Fruit fly (Drosophila melanogaster) whole organism, embryonic: ENCODE measurements around the gene Polr2F.

ENCODE experiments used
- Abd-B ChIP-seq: fragments of 200-800 bp; sonication (Bioruptor generic); optimal IDR thresholded peaks from 2 replicates; lab custom pipeline; 2018; ENCODE audit warnings: missing biosample characterization, mild to moderate bottlenecking, missing genetic modification characterization, moderate library complexity
- Blimp-1 ChIP-seq: fragments of 200-800 bp; sonication (Bioruptor generic); optimal IDR thresholded peaks from 3 replicates; lab custom pipeline; 2018; ENCODE audit warnings: missing biosample characterization, missing genetic modification characterization, mild to moderate bottlenecking, moderate library complexity, missing genetic modification reagents
- BtbVII ChIP-seq: fragments of 200-800 bp; sonication (Bioruptor generic); optimal IDR thresholded peaks from 3 replicates; lab custom pipeline; 2017; ENCODE audit warnings: missing biosample characterization, mild to moderate bottlenecking, missing genetic modification characterization
- CG12391 ChIP-seq: fragments of 200-800 bp; sonication (Bioruptor generic); optimal IDR thresholded peaks from 3 replicates; lab custom pipeline; 2018; ENCODE audit warnings: missing biosample characterization, mild to moderate bottlenecking, missing genetic modification characterization, moderate library complexity
- CG12744 ChIP-seq: fragments of 200-800 bp; sonication (Bioruptor generic); optimal IDR thresholded peaks from 2 replicates; lab custom pipeline; 2016; ENCODE audit warnings: missing biosample characterization, missing genetic modification characterization
- CG12942 ChIP-seq: fragments of 200-800 bp; sonication (Bioruptor generic); optimal IDR thresholded peaks from 3 replicates; lab custom pipeline; 2016; ENCODE audit warnings: missing biosample characterization, missing genetic modification characterization
- CG13296 ChIP-seq: fragments of 200-800 bp; sonication (Bioruptor generic); optimal IDR thresholded peaks from 3 replicates; lab custom pipeline; 2018; ENCODE audit warnings: missing biosample characterization, mild to moderate bottlenecking, missing genetic modification characterization
- CG13775 ChIP-seq: fragments of 200-800 bp; sonication (Bioruptor generic); optimal IDR thresholded peaks from 3 replicates; lab custom pipeline; 2017; ENCODE audit warnings: missing biosample characterization, mild to moderate bottlenecking, missing genetic modification characterization
- CG15514 ChIP-seq: fragments of 200-800 bp; sonication (Bioruptor generic); optimal IDR thresholded peaks from 3 replicates; lab custom pipeline; 2017; ENCODE audit warnings: missing biosample characterization, missing genetic modification characterization, mild to moderate bottlenecking, moderate library complexity, missing genetic modification reagents
- CG1647 ChIP-seq: fragments of 200-800 bp; sonication (Bioruptor generic); optimal IDR thresholded peaks from 3 replicates; lab custom pipeline; 2016; ENCODE audit warnings: missing biosample characterization, missing genetic modification characterization
- CG17568 ChIP-seq: fragments of 200-800 bp; sonication (Bioruptor generic); optimal IDR thresholded peaks from 2 replicates; lab custom pipeline; 2018; ENCODE audit warnings: missing biosample characterization, mild to moderate bottlenecking, missing genetic modification characterization, moderate library complexity
- CG2678 ChIP-seq: fragments of 200-800 bp; sonication (Bioruptor generic); optimal IDR thresholded peaks from 3 replicates; lab custom pipeline; 2019; ENCODE audit warnings: missing biosample characterization, mild to moderate bottlenecking, missing genetic modification characterization, moderate library complexity
- CG34376 ChIP-seq: fragments of 200-800 bp; sonication (Bioruptor generic); optimal IDR thresholded peaks from 2 replicates; lab custom pipeline; 2018; ENCODE audit warnings: missing biosample characterization, mild to moderate bottlenecking, missing genetic modification characterization
- CG3995 ChIP-seq: fragments of 200-800 bp; sonication (Bioruptor generic); optimal IDR thresholded peaks from 3 replicates; lab custom pipeline; 2016; ENCODE audit warnings: missing biosample characterization, missing genetic modification characterization
- CG7987 ChIP-seq: fragments of 200-800 bp; sonication (Bioruptor generic); optimal IDR thresholded peaks from 2 replicates; lab custom pipeline; 2018; ENCODE audit warnings: missing biosample characterization, mild to moderate bottlenecking, missing genetic modification characterization, moderate library complexity
- CG9215 ChIP-seq: fragments of 200-800 bp; sonication (Bioruptor generic); IDR thresholded peaks from 2 replicates; pipeline ENCODE4 v1.3.6; 2022; ENCODE audit warnings: missing biosample characterization, missing genetic modification characterization
- CG9437 ChIP-seq: fragments of 200-800 bp; sonication (Bioruptor generic); optimal IDR thresholded peaks from 2 replicates; lab custom pipeline; 2018; ENCODE audit warnings: missing biosample characterization, mild to moderate bottlenecking, missing genetic modification characterization
- CG9932 ChIP-seq: fragments of 200-800 bp; sonication (Bioruptor generic); IDR thresholded peaks from 2 replicates; pipeline ENCODE4 v1.3.6; 2022; ENCODE audit warnings: missing biosample characterization, missing genetic modification characterization
- Camta ChIP-seq: fragments of 200-800 bp; sonication (Bioruptor generic); optimal IDR thresholded peaks from 2 replicates; lab custom pipeline; 2016; ENCODE audit warnings: missing biosample characterization, missing genetic modification characterization
- CoRest ChIP-seq: fragments of 200-800 bp; sonication (Bioruptor generic); optimal IDR thresholded peaks from 3 replicates; lab custom pipeline; 2018; ENCODE audit warnings: missing biosample characterization, mild to moderate bottlenecking, missing genetic modification characterization, moderate library complexity
- Dip3 ChIP-seq: fragments of 200-800 bp; sonication (Bioruptor generic); optimal IDR thresholded peaks from 3 replicates; lab custom pipeline; 2016; ENCODE audit warnings: missing biosample characterization, missing genetic modification characterization
- Eip74EF ChIP-seq, 2 experiments: fragments of 200-800 bp in 1 of 2; fragments of >200 bp in 1 of 2; sonication (Bioruptor generic) in 1 of 2; optimal IDR thresholded peaks; 2 replicates each; lab custom pipeline; 2017 to 2019; ENCODE audit warnings: missing biosample characterization in 2 of 2, missing genetic modification characterization in 2 of 2, mild to moderate bottlenecking in 1 of 2, moderate library complexity in 1 of 2
- H15 ChIP-seq: fragments of 200-800 bp; sonication (Bioruptor generic); IDR thresholded peaks from 3 replicates; pipeline ENCODE4 v1.3.6; 2022; ENCODE audit warnings: missing biosample characterization, missing genetic modification characterization
- HmgZ ChIP-seq: fragments of 200-800 bp; sonication (Bioruptor generic); optimal IDR thresholded peaks from 2 replicates; lab custom pipeline; 2018; ENCODE audit warnings: missing biosample characterization, mild to moderate bottlenecking, missing genetic modification characterization
- Lhr ChIP-seq: fragments of 200-800 bp; sonication (Bioruptor generic); optimal IDR thresholded peaks from 3 replicates; lab custom pipeline; 2017; ENCODE audit warnings: mild to moderate bottlenecking, missing biosample characterization, missing genetic modification reagents, missing genetic modification characterization
- Med ChIP-seq: fragments of 200-800 bp; sonication (Bioruptor generic); peaks from one replicate; lab custom pipeline; 2016; ENCODE audit warnings: missing biosample characterization, missing genetic modification characterization, mild to moderate bottlenecking, inconsistent platforms, moderate library complexity
- Meics ChIP-seq: fragments of 200-800 bp; sonication (Bioruptor generic); optimal IDR thresholded peaks from 2 replicates; lab custom pipeline; 2017; ENCODE audit warnings: missing biosample characterization, mild to moderate bottlenecking, missing genetic modification characterization
- Nf-YB ChIP-seq: fragments of 200-800 bp; sonication (Bioruptor generic); optimal IDR thresholded peaks from 3 replicates; lab custom pipeline; 2019; ENCODE audit warnings: missing biosample characterization, mild to moderate bottlenecking, missing genetic modification characterization, moderate library complexity
- Nf-YC ChIP-seq: fragments of 200-800 bp; optimal IDR thresholded peaks from 3 replicates; lab custom pipeline; 2019; ENCODE audit warnings: missing biosample characterization, mild to moderate bottlenecking, missing genetic modification characterization, moderate library complexity
- YL-1 ChIP-seq: fragments of 200-800 bp; sonication (Bioruptor generic); optimal IDR thresholded peaks from 3 replicates; lab custom pipeline; 2017; ENCODE audit warnings: missing biosample characterization, mild to moderate bottlenecking, missing genetic modification characterization
- caup ChIP-seq: fragments of 200-800 bp; sonication (Bioruptor generic); optimal IDR thresholded peaks from 3 replicates; lab custom pipeline; 2017; ENCODE audit warnings: missing biosample characterization, mild to moderate bottlenecking, missing genetic modification characterization, moderate library complexity; ENCODE audit not compliant: severe bottlenecking
- cg ChIP-seq: fragments of 200-800 bp; sonication (Bioruptor generic); optimal IDR thresholded peaks from 3 replicates; lab custom pipeline; 2019; ENCODE audit warnings: missing biosample characterization, mild to moderate bottlenecking, missing genetic modification characterization, moderate library complexity
- chm ChIP-seq: fragments of 200-800 bp; sonication (Bioruptor generic); IDR thresholded peaks from 2 replicates; pipeline ENCODE4 v1.3.6; 2022; ENCODE audit warnings: missing biosample characterization, missing genetic modification characterization
- exex ChIP-seq: fragments of 200-800 bp; sonication (Bioruptor generic); optimal IDR thresholded peaks from 4 replicates; lab custom pipeline; 2018; ENCODE audit warnings: missing biosample characterization, mild to moderate bottlenecking, missing genetic modification characterization, moderate library complexity
- fd3F ChIP-seq: fragments of 200-800 bp; sonication (Bioruptor generic); optimal IDR thresholded peaks from 2 replicates; lab custom pipeline; 2018; ENCODE audit warnings: missing biosample characterization, mild to moderate bottlenecking, missing genetic modification characterization, moderate library complexity
- fu2 ChIP-seq: fragments of 200-800 bp; sonication (Bioruptor generic); optimal IDR thresholded peaks from 2 replicates; lab custom pipeline; 2016; ENCODE audit warnings: missing biosample characterization, missing genetic modification characterization
- gro ChIP-seq: fragments of 200-800 bp; sonication (Bioruptor generic); optimal IDR thresholded peaks from 2 replicates; lab custom pipeline; 2016; ENCODE audit warnings: missing biosample characterization, missing genetic modification characterization
- mirr ChIP-seq: fragments of 200-800 bp; sonication (Bioruptor generic); optimal IDR thresholded peaks from 3 replicates; lab custom pipeline; 2018; ENCODE audit warnings: missing biosample characterization, mild to moderate bottlenecking, missing genetic modification characterization
- peb ChIP-seq: fragments of 200-800 bp; sonication (Bioruptor generic); IDR thresholded peaks from 2 replicates; pipeline ENCODE4 v1.3.6; 2022; ENCODE audit warnings: missing biosample characterization, missing genetic modification characterization
- pho ChIP-seq: fragments of 200-800 bp; sonication (Bioruptor generic); optimal IDR thresholded peaks from 2 replicates; lab custom pipeline; 2016; ENCODE audit warnings: missing biosample characterization, missing genetic modification characterization
- pros ChIP-seq: fragments of 200-800 bp; sonication (Bioruptor generic); optimal IDR thresholded peaks from 3 replicates; lab custom pipeline; 2019; ENCODE audit warnings: missing biosample characterization, mild to moderate bottlenecking, missing genetic modification characterization, moderate library complexity
- pzg ChIP-seq: fragments of 200-800 bp; sonication (Bioruptor generic); optimal IDR thresholded peaks from 3 replicates; lab custom pipeline; 2018; ENCODE audit warnings: missing biosample characterization, mild to moderate bottlenecking, missing genetic modification characterization, moderate library complexity
- sd ChIP-seq: fragments of 200-800 bp; sonication (Bioruptor generic); optimal IDR thresholded peaks from 3 replicates; lab custom pipeline; 2018; ENCODE audit warnings: missing biosample characterization, mild to moderate bottlenecking, missing genetic modification characterization, moderate library complexity
- sens ChIP-seq: fragments of 200-800 bp; sonication (Bioruptor generic); peaks from one replicate; lab custom pipeline; 2016; ENCODE audit warnings: missing biosample characterization, missing genetic modification characterization
- sens-2 ChIP-seq: fragments of 200-800 bp; sonication (Bioruptor generic); IDR thresholded peaks from 2 replicates; pipeline ENCODE4 v1.3.6; 2022; ENCODE audit warnings: missing biosample characterization, missing genetic modification characterization
- sug ChIP-seq: fragments of 200-800 bp; optimal IDR thresholded peaks from 2 replicates; lab custom pipeline; 2019; ENCODE audit warnings: missing biosample characterization, mild to moderate bottlenecking, missing genetic modification characterization, moderate library complexity
- tll ChIP-seq, 2 experiments: fragments of 200-800 bp in 1 of 2; fragments of >200 bp in 1 of 2; sonication (Bioruptor generic) in 1 of 2; optimal IDR thresholded peaks; 2 replicates each; lab custom pipeline; 2017 to 2019; ENCODE audit warnings: missing biosample characterization in 2 of 2, missing genetic modification characterization in 2 of 2, mild to moderate bottlenecking in 1 of 2, moderate library complexity in 1 of 2
- wdn ChIP-seq: fragments of 200-800 bp; sonication (Bioruptor generic); IDR thresholded peaks from 2 replicates; pipeline ENCODE4 v1.3.6; 2022; ENCODE audit warnings: missing biosample characterization, missing genetic modification characterization

The Polr2F gene

dm6 chr3R:5364539-5365273, 6.9 kb upstream of the Polr2F start:
- TF ChIP-seq Blimp-1 (GFP tag; lab: Kevin White, UChicago), result no peak
- peak; percentile 4 for TF ChIP-seq Nf-YC (tag; lab: Kevin White, UChicago)
- TF ChIP-seq sens, result peak; percentile 27
- no peak for TF ChIP-seq CG9215 (GFP tag; lab: Robert Waterston, UW)
- peak; percentile 13 for TF ChIP-seq CG17568 (GFP tag; lab: Kevin White, UChicago)
- 0 out of 2 replicates have a peak, but pooled peaks have one; percentile 16 for TF ChIP-seq chm
- TF ChIP-seq fd3F (GFP tag; lab: Kevin White, UChicago), result peak; percentile 40
- no peak for TF ChIP-seq CoRest
- no peak for TF ChIP-seq Camta (GFP tag; lab: Kevin White, UChicago)
- peak; percentile 20 for TF ChIP-seq CG15514 (GFP tag; lab: Kevin White, UChicago)
- no peak for TF ChIP-seq peb (GFP tag; lab: Robert Waterston, UW)
- TF ChIP-seq Eip74EF (GFP tag; optimal IDR thresholded peaks at IDR 0.05; lab: Kevin White, UChicago), result peak in 1 of 2 experiments; percentile 79
- TF ChIP-seq Meics (GFP tag; lab: Kevin White, UChicago), result peak; percentile 13
- TF ChIP-seq CG12391 (tag; lab: Kevin White, UChicago), result no peak
- 0 out of 2 replicates have a peak, but pooled peaks have one; percentile 17 for TF ChIP-seq sens-2
- peak; percentile 13 for TF ChIP-seq gro (GFP tag; lab: Kevin White, UChicago)
- no peak for TF ChIP-seq CG1647 (GFP tag; lab: Kevin White, UChicago)
- TF ChIP-seq CG13296 (GFP tag; lab: Kevin White, UChicago), result peak; percentile 46
- no peak for TF ChIP-seq CG13775
- peak; percentile 20 for TF ChIP-seq Med
- TF ChIP-seq H15 (GFP tag; lab: Robert Waterston, UW), result 0 out of 3 replicates have a peak, but pooled peaks have one; percentile 16
- peak; percentile 43 for TF ChIP-seq CG7987 (GFP tag; lab: Kevin White, UChicago)
- no peak for TF ChIP-seq pros (GFP tag; lab: Kevin White, UChicago)
- TF ChIP-seq CG9932, result 0 out of 2 replicates have a peak, but pooled peaks have one; percentile 16
- TF ChIP-seq CG3995 (GFP tag; lab: Kevin White, UChicago), result no peak
- peak; percentile 29 for TF ChIP-seq CG2678
- no peak for TF ChIP-seq CG12744
- no peak for TF ChIP-seq Dip3 (GFP tag; lab: Kevin White, UChicago)
- no peak for TF ChIP-seq Abd-B (GFP tag; lab: Kevin White, UChicago)
- no peak for TF ChIP-seq tll (GFP tag; optimal IDR thresholded peaks at IDR 0.05; lab: Kevin White, UChicago)
- no peak for TF ChIP-seq wdn (GFP tag; lab: Robert Waterston, UW)
- no peak for TF ChIP-seq fu2 (GFP tag; lab: Kevin White, UChicago)
- no peak for TF ChIP-seq Nf-YB (GFP tag; lab: Kevin White, UChicago)
- no peak for TF ChIP-seq HmgZ (tag; lab: Kevin White, UChicago)
- TF ChIP-seq caup (GFP tag; lab: Kevin White, UChicago), result peak; percentile 36
- no peak for TF ChIP-seq CG12942 (GFP tag; lab: Kevin White, UChicago)
- no peak for TF ChIP-seq pho
- peak; percentile 63 for TF ChIP-seq CG34376 (GFP tag; lab: Kevin White, UChicago)
- no peak for TF ChIP-seq pzg (GFP tag; lab: Kevin White, UChicago)
- peak; percentile 71 for TF ChIP-seq exex
- TF ChIP-seq sug (tag; lab: Kevin White, UChicago), result peak; percentile 39
- TF ChIP-seq YL-1 (GFP tag; lab: Kevin White, UChicago), result no peak
- TF ChIP-seq CG9437 (GFP tag; lab: Kevin White, UChicago), result no peak
- TF ChIP-seq sd (tag; lab: Kevin White, UChicago), result peak; percentile 21
- no peak for TF ChIP-seq Lhr (GFP tag; lab: Kevin White, UChicago)
- TF ChIP-seq mirr (GFP tag; lab: Kevin White, UChicago), result peak; percentile 29
- peak; percentile 25 for TF ChIP-seq BtbVII (GFP tag; lab: Kevin White, UChicago)
- no peak for TF ChIP-seq cg
